Worm (Caenorhabditis elegans): Measurements from ENCODE around the gene ads-1.

Gene ads-1

DNA sequence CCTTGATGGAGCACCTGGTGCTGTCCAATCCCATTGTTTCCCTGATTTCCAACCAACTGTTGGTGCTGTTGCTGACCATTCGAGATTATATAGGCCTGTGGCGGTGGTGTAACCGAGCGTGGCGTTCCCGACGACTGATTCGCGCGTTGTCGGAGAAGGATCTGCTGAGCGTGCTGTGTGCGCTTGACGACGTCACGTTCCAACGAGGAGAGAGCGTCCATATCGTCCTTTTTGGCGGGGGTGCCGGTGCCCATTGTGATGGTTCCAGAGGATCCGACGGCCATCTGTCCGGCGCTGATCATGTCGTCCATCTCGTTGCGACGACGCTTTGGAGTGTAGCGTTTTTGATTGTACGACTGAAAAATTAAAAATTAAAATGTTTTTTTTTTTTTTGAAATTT is 47.1 kb upstream of the ads-1 start:
- no peak for TF ChIP-seq daf-16 (GFP tag; optimal IDR thresholded peaks at IDR 0.05)
- no peak for TF ChIP-seq daf-16 (tag; optimal IDR thresholded peaks at IDR 0.05)
- TF ChIP-seq egl-43 (GFP tag; IDR thresholded peaks at IDR 0.05): 0 out of 2 replicates have a peak, but pooled peaks have one; percentile 20
- peak; percentile 16 for TF ChIP-seq spr-1 (tag; optimal IDR thresholded peaks at IDR 0.05)
- TF ChIP-seq ztf-7 (tag; optimal IDR thresholded peaks at IDR 0.05): no peak
- no peak for TF ChIP-seq T20F7.1 (GFP tag; optimal IDR thresholded peaks at IDR 0.05)
- TF ChIP-seq lim-7 (GFP tag; IDR thresholded peaks at IDR 0.05): 0 out of 2 replicates have a peak, but pooled peaks have one; percentile 12
- peak; percentile 79 for TF ChIP-seq set-16 (GFP tag; IDR thresholded peaks at IDR 0.05)
- no peak for TF ChIP-seq R02D3.7 (tag; optimal IDR thresholded peaks at IDR 0.05)
- no peak for TF ChIP-seq tra-1 (GFP tag; IDR thresholded peaks at IDR 0.05)
- TF ChIP-seq nhr-42 (GFP tag; IDR thresholded peaks at IDR 0.05): 0 out of 2 replicates have a peak, but pooled peaks have one; percentile 47
- no peak for TF ChIP-seq nhr-41 (GFP tag; IDR thresholded peaks at IDR 0.05)
- TF ChIP-seq sdz-12 (GFP tag; optimal IDR thresholded peaks at IDR 0.05): no peak
- no peak for TF ChIP-seq mdl-1 (tag; optimal IDR thresholded peaks at IDR 0.05)
- TF ChIP-seq nhr-25 (tag; optimal IDR thresholded peaks at IDR 0.05; ENCODE audit: borderline replicate concordance, insufficient read depth): no peak
- TF ChIP-seq lsy-2 (tag; optimal IDR thresholded peaks at IDR 0.05): no peak
- TF ChIP-seq nhr-6 (tag; optimal IDR thresholded peaks at IDR 0.05): no peak
- TF ChIP-seq aha-1 (tag): no peak
- TF ChIP-seq egl-27 (tag; optimal IDR thresholded peaks at IDR 0.05): no peak
- TF ChIP-seq mxl-3 (GFP tag; optimal IDR thresholded peaks at IDR 0.05): no peak
- no peak for TF ChIP-seq dmd-9 (GFP tag; IDR thresholded peaks at IDR 0.05)

DNA sequence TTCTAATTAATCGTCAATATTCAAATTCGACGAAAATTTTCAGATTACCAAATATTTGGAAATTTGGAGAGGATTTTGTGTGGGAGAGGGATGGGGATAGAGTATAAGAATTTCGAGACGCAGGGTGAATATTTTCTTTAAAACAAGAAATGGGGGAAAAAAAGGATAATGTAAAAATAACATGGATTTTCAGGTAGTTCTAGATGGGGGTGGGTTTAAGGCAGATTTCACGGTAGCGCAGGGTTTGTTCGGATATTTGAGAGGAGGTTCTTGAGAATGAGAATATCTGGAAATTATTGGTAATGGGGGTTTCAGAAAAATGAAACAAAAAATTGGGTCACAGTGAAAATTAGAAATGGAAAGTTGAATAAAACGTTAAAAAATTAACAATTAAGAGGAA is 46.0 kb upstream of the ads-1 start:
- peak; percentile 87 for TF ChIP-seq aha-1 (tag)
- no peak for TF ChIP-seq ceh-44 (GFP tag; IDR thresholded peaks at IDR 0.05)
- TF ChIP-seq spr-3 (GFP tag; optimal IDR thresholded peaks at IDR 0.05): no peak
- TF ChIP-seq dmd-6 (GFP tag; IDR thresholded peaks at IDR 0.05): no peak
- TF ChIP-seq mes-2 (tag; optimal IDR thresholded peaks at IDR 0.05; ENCODE audit: poor library complexity, severe bottlenecking): peak; percentile 44
- peak; percentile 49 for TF ChIP-seq duxl-1 (tag; optimal IDR thresholded peaks at IDR 0.05; ENCODE audit: poor library complexity)
- TF ChIP-seq T20F7.1 (GFP tag; optimal IDR thresholded peaks at IDR 0.05): no peak
- no peak for TF ChIP-seq D1046.2 (GFP tag; IDR thresholded peaks at IDR 0.05)
- TF ChIP-seq Y5F2A.4 (GFP tag; optimal IDR thresholded peaks at IDR 0.05): no peak
- no peak for TF ChIP-seq nhr-48 (tag; optimal IDR thresholded peaks at IDR 0.05)
- no peak; the same call in 1 of the 2 replicates for TF ChIP-seq mxl-2 (GFP tag; conservative IDR thresholded peaks at IDR 0.05)
- no peak for TF ChIP-seq hmg-1.1 (GFP tag; IDR thresholded peaks at IDR 0.05)
- no peak for TF ChIP-seq dpl-1 (GFP tag; optimal IDR thresholded peaks at IDR 0.05)
- peak; percentile 54; the same call in 1 of the 2 replicates for TF ChIP-seq lim-7 (GFP tag; IDR thresholded peaks at IDR 0.05)
- TF ChIP-seq saeg-2 (GFP tag; IDR thresholded peaks at IDR 0.05): no peak
- TF ChIP-seq zfp-3 (GFP tag; conservative IDR thresholded peaks at IDR 0.05): peak; percentile 22; the same call in 1 of the 2 replicates
- TF ChIP-seq lin-29 (GFP tag; IDR thresholded peaks at IDR 0.05): no peak
- no peak for TF ChIP-seq F37D6.2 (tag; optimal IDR thresholded peaks at IDR 0.05)
- no peak for TF ChIP-seq ceh-20 (GFP tag; IDR thresholded peaks at IDR 0.05)
- TF ChIP-seq zag-1 (tag; optimal IDR thresholded peaks at IDR 0.05): no peak
- TF ChIP-seq hif-1 (tag; optimal IDR thresholded peaks at IDR 0.05): no peak
- no peak for TF ChIP-seq nhr-25 (tag; optimal IDR thresholded peaks at IDR 0.05; ENCODE audit: borderline replicate concordance, insufficient read depth)
- peak; percentile 21; the same call in 1 of the 2 replicates for TF ChIP-seq T26A8.4 (GFP tag; IDR thresholded peaks at IDR 0.05)
- TF ChIP-seq unc-39 (tag; optimal IDR thresholded peaks at IDR 0.05): no peak
- TF ChIP-seq daf-16 (GFP tag; optimal IDR thresholded peaks at IDR 0.05): peak in 1 of 2 experiments; percentile 9
- no peak for TF ChIP-seq daf-16 (tag; optimal IDR thresholded peaks at IDR 0.05)
- TF ChIP-seq daf-12 (tag; optimal IDR thresholded peaks at IDR 0.05): no peak
- TF ChIP-seq dmd-9 (GFP tag; IDR thresholded peaks at IDR 0.05): no peak
- TF ChIP-seq lin-1 (GFP tag; IDR thresholded peaks at IDR 0.05): peak; percentile 29; the same call in 1 of the 2 replicates
- no peak for TF ChIP-seq rbr-2 (tag; optimal IDR thresholded peaks at IDR 0.05)
- 0 out of 2 replicates have a peak, but pooled peaks have one; percentile 61 for TF ChIP-seq zip-11 (GFP tag; IDR thresholded peaks at IDR 0.05)
- TF ChIP-seq F26F4.8 (GFP tag; conservative IDR thresholded peaks at IDR 0.05): peak; percentile 28; the same call in 1 of the 2 replicates
- TF ChIP-seq nhr-42 (GFP tag; IDR thresholded peaks at IDR 0.05): peak; percentile 70
- TF ChIP-seq hlh-11 (tag; optimal IDR thresholded peaks at IDR 0.05): peak; percentile 24
- TF ChIP-seq hlh-30 (tag; optimal IDR thresholded peaks at IDR 0.05; ENCODE audit: insufficient read depth): no peak

Measured in whole organism, L4 larva.